Worm (Caenorhabditis elegans) whole organism, midembryonic: ENCODE measurements around the gene abf-6.

Source experiments
- T22C8.4 ChIP-seq: fragments of 200-800 bp; sonication (Bioruptor generic); IDR thresholded peaks from 2 replicates; pipeline ENCODE4 v1.3.6; 2022; ENCODE audit warnings: missing genetic modification characterization, missing compliant biosample characterization
- cog-1 ChIP-seq: sonication (generic microtip); optimal IDR thresholded peaks from 2 replicates; lab custom pipeline; 2016; ENCODE audit warnings: missing genetic modification characterization, missing compliant biosample characterization
- flt-1 ChIP-seq: fragments of 200-800 bp; sonication (Bioruptor generic); IDR thresholded peaks from 2 replicates; pipeline ENCODE4 v1.3.6; 2022; ENCODE audit warnings: missing genetic modification characterization, missing compliant biosample characterization
- klf-2 ChIP-seq: fragments of 200-800 bp; sonication (Bioruptor generic); conservative IDR thresholded peaks from 2 replicates; pipeline ENCODE4 v1.3.6; 2022; ENCODE audit warnings: missing genetic modification reagents, missing genetic modification characterization, missing compliant biosample characterization
- med-1 ChIP-seq: sonication (generic microtip); optimal IDR thresholded peaks from 2 replicates; lab custom pipeline; 2017; ENCODE audit warnings: missing genetic modification characterization, mild to moderate bottlenecking, missing compliant biosample characterization, antibody characterized with exemption, missing genetic modification reagents; ENCODE audit not compliant: insufficient read depth
- ref-1 ChIP-seq: fragments of 200-800 bp; sonication (Bioruptor generic); conservative IDR thresholded peaks from 2 replicates; pipeline ENCODE4 v1.3.6; 2022; ENCODE audit warnings: missing genetic modification reagents, missing genetic modification characterization, missing compliant biosample characterization
- tab-1 ChIP-seq: fragments of 200-800 bp; sonication (Bioruptor generic); IDR thresholded peaks from 2 replicates; pipeline ENCODE4 v1.3.6; 2022; ENCODE audit warnings: missing genetic modification characterization, missing compliant biosample characterization
- ztf-29 ChIP-seq: fragments of 200-800 bp; sonication (Bioruptor generic); IDR thresholded peaks from 2 replicates; pipeline ENCODE4 v1.3.6; 2022; ENCODE audit warnings: missing genetic modification reagents, missing genetic modification characterization, missing compliant biosample characterization

DNA sequence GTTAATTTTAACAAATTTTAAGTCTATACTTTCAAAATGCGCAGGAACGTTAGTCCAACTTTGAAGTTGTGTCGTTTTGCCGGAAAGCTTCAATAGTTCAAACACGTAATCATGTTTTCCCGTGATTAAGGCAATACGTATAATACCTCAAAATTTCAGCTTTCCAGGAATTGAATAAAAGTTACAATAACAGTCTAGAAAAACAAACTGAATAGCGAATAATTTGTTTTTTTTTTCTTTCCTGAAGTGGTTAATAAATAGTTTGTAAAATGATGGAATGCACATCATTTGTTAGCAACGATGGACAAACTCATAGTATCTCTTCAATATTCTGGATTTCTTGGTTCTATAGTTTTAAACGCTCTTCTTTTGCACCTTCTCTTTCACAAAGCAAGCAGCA lies 3.9 kb upstream of the abf-6 start, which contains the start of gene str-123:
- TF ChIP-seq flt-1: no peak
- no peak for TF ChIP-seq ztf-29
- no peak for TF ChIP-seq cog-1
- TF ChIP-seq klf-2: no peak
- no peak for TF ChIP-seq tab-1 (GFP tag; lab: Robert Waterston, UW)
- TF ChIP-seq ref-1 (GFP tag; lab: Robert Waterston, UW): no peak
- TF ChIP-seq med-1 (GFP tag; lab: Kevin White, UChicago): no peak
- TF ChIP-seq T22C8.4: no peak
